Worm (Caenorhabditis elegans): ENCODE measurements around the gene oig-4.

DNA sequence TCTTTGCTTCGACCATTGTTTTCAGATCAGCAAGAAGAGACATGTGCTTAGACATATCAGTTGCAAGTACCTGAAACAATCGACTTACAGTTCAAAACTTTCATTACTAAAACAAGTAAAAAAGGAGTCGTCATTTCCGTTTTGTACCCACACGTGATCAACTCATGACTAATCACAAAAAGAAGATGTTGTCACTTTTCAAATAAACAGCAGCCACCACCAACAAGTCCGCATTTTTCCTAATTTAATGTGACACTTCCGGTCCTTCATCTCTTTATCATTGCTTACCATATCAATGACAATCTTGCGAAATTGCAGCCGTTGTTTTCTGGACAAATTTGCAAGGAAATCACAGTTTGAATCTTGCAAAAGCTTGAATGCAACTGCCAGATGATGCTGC lies 15.3 kb downstream of the oig-4 start:
- TF ChIP-seq ztf-4 (tag; optimal IDR thresholded peaks at IDR 0.05) = no peak
- no peak for TF ChIP-seq nhr-76 (tag; optimal IDR thresholded peaks at IDR 0.05)
- no peak for TF ChIP-seq elt-3 (tag; optimal IDR thresholded peaks at IDR 0.05)
- no peak for TF ChIP-seq egl-27 (tag; optimal IDR thresholded peaks at IDR 0.05)
- TF ChIP-seq mdl-1 (tag; optimal IDR thresholded peaks at IDR 0.05) = no peak
- no peak for TF ChIP-seq lin-39 (tag; optimal IDR thresholded peaks at IDR 0.05)
- no peak for TF ChIP-seq nhr-237 (tag; optimal IDR thresholded peaks at IDR 0.05)
- TF ChIP-seq zag-1 (tag; optimal IDR thresholded peaks at IDR 0.05) = no peak
- TF ChIP-seq ceh-82 (tag; optimal IDR thresholded peaks at IDR 0.05) = no peak
